Worm (Caenorhabditis elegans): ENCODE results near the gene W07G4.8.

The W07G4.8 gene

DNA sequence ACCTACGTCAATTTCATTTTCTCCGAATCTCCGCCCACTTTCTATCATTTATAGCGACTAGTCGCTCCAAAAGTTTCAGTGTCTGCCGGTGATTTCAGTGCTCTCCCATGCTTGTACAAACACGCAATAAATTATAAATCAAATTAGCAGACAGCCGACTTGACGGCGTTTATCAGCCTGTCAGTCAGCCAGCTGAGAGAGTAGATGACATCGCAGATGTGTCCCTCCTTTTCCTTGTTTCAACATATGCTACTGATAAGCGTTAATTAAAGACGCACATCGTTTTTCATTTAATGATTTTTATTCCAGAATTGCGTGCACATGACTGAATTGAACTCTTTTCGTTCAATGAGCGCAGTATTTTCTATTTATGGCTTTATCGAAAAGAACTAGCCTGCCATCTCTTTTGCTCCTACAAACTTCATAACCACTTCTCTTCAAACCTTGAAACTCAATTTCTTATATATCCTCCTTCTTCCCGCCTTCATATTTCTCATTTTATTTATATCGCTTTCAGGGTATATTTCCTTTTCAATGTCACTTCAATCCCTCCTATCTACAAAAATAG, 6.1 kb downstream of the W07G4.8 start, which contains the start of gene lap-2 (continued):
- peak; percentile 46 for TF ChIP-seq ZK185.1 (tag; optimal IDR thresholded peaks at IDR 0.05; ENCODE audit: poor library complexity, severe bottlenecking)

DNA sequence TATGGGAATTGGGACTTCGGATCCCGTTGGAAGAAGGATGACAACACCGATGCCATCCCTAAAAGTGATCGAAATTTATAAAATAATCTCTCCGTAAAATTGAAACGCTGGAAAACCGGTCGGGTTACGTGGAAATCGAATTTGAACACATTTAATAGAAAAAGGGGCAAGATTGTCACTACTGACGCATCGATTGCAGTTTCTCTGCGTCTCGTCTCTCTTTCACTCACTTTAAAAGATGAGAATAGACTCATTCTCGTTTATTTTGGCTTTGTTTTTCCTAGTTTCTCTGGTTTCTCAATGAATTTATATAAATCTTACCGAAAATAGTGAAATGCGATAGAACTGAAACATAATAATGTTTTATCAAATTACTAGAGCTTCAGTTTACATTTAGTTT, 7.7 kb downstream of the W07G4.8 start, which contains the start of gene scyl-1:
scyl-1 (minus strand) TSS at position 56 of the 400 bp plus-strand sequence.
- TF ChIP-seq dpl-1 (GFP tag; optimal IDR thresholded peaks at IDR 0.05) = no peak
- TF ChIP-seq Y53G8AR.9 (GFP tag; conservative IDR thresholded peaks at IDR 0.05) = 0 out of 2 replicates have a peak, but pooled peaks have one; percentile 55
- TF ChIP-seq ZK185.1 (tag; optimal IDR thresholded peaks at IDR 0.05; ENCODE audit: poor library complexity, severe bottlenecking) = peak; percentile 63
- peak; percentile 48 for TF ChIP-seq tbp1 (GFP tag; optimal IDR thresholded peaks at IDR 0.05)
- peak; percentile 7 for TF ChIP-seq F23B12.7 (tag; optimal IDR thresholded peaks at IDR 0.05; ENCODE audit: insufficient read depth)
- TF ChIP-seq pbrm-1 (GFP tag; IDR thresholded peaks at IDR 0.05) = peak; percentile 61; the same call in 1 of the 2 replicates
- TF ChIP-seq nhr-120 (GFP tag; IDR thresholded peaks at IDR 0.05) = no peak
- TF ChIP-seq lin-40 (tag; optimal IDR thresholded peaks at IDR 0.05) = peak; percentile 78
- peak in 1 of 3 experiments; percentile 89 for TF ChIP-seq lin-35 (GFP tag; optimal IDR thresholded peaks at IDR 0.05)
- TF ChIP-seq ceh-27 (GFP tag; optimal IDR thresholded peaks at IDR 0.05) = peak; percentile 27
- no peak for TF ChIP-seq zfh-2 (GFP tag; conservative IDR thresholded peaks at IDR 0.05)
- TF ChIP-seq nfyb-1 (GFP tag; IDR thresholded peaks at IDR 0.05) = peak; percentile 63; the same call in 1 of the 2 replicates
- TF ChIP-seq rec-8 (tag; optimal IDR thresholded peaks at IDR 0.05) = no peak
- peak; percentile 65 for TF ChIP-seq mcd-1 (GFP tag; IDR thresholded peaks at IDR 0.05)
- TF ChIP-seq ceh-91 (GFP tag; IDR thresholded peaks at IDR 0.05) = no peak
- TF ChIP-seq hsf-1 (GFP tag; IDR thresholded peaks at IDR 0.05) = no peak
- 0 out of 2 replicates have a peak, but pooled peaks have one; percentile 48 for TF ChIP-seq ekl-4 (GFP tag; IDR thresholded peaks at IDR 0.05)
- TF ChIP-seq nhr-80 (tag; optimal IDR thresholded peaks at IDR 0.05) = peak; percentile 29
- no peak for TF ChIP-seq B0035.1 (tag; optimal IDR thresholded peaks at IDR 0.05)
- peak; percentile 37; the same call in 1 of the 2 replicates for TF ChIP-seq attf-3 (GFP tag; conservative IDR thresholded peaks at IDR 0.05)
- TF ChIP-seq lin-54 (GFP tag; optimal IDR thresholded peaks at IDR 0.05) = peak; percentile 62
- TF ChIP-seq ztf-18 (tag; optimal IDR thresholded peaks at IDR 0.05) = peak; percentile 90
- TF ChIP-seq let-607 (tag; optimal IDR thresholded peaks at IDR 0.05) = peak in 1 of 2 experiments; percentile 66
- TF ChIP-seq attf-5 (GFP tag; optimal IDR thresholded peaks at IDR 0.05) = peak; percentile 6
- no peak for TF ChIP-seq snpc-4 (GFP tag; optimal IDR thresholded peaks at IDR 0.05)
- peak in 3 of 4 experiments; percentile 27 to 54 (median 31) for TF ChIP-seq snpc-4 (tag; optimal IDR thresholded peaks at IDR 0.05)
- TF ChIP-seq C06A6.2 (GFP tag; conservative IDR thresholded peaks at IDR 0.05) = no peak
- TF ChIP-seq rcor-1 (GFP tag; IDR thresholded peaks at IDR 0.05) = 0 out of 2 replicates have a peak, but pooled peaks have one; percentile 40

DNA sequence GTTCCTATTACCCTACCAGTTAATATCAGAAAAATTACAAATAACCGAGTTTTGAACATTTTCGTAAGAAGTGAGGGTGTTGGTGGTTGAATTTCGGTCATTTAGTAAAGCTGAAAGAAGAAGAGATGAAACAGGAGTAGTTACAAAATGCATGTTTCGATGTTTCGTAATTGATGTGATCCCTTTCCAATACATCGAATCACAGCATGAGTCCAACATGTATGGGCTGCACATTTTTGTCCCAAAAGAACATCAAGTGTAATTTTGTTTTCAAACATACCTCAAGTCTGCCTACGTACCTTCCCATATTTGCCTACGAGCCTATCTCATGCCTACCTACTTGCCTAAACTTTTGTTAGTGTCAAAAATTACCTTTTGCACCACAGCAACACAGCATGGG, 12.9 kb downstream of the W07G4.8 start, which contains the start of gene W07G4.2:
W07G4.2 (minus strand) TSS at position 101 of the 400 bp plus-strand sequence.
- TF ChIP-seq unc-62 (GFP tag; optimal IDR thresholded peaks at IDR 0.05) (no peak), fkh-3 (tag; optimal IDR thresholded peaks at IDR 0.05) (no peak), efl-1 (GFP tag; optimal IDR thresholded peaks at IDR 0.05) (no peak), hmg-20 (GFP tag; IDR thresholded peaks at IDR 0.05) (no peak), let-526 (GFP tag; IDR thresholded peaks at IDR 0.05) (no peak), dox-1 (GFP tag; IDR thresholded peaks at IDR 0.05) (no peak), K11D2.4 (GFP tag; IDR thresholded peaks at IDR 0.05) (no peak), tbp1 (GFP tag; optimal IDR thresholded peaks at IDR 0.05) (no peak), madf-10 (tag; optimal IDR thresholded peaks at IDR 0.05) (no peak), ama-1 (optimal IDR thresholded peaks at IDR 0.05) (no peak), ama-1 (GFP tag; optimal IDR thresholded peaks at IDR 0.05) (no peak), hmg-1.2 (GFP tag; IDR thresholded peaks at IDR 0.05) (no peak), ceh-91 (GFP tag; IDR thresholded peaks at IDR 0.05) (no peak), C17E4.6 (GFP tag; IDR thresholded peaks at IDR 0.05) (no peak), Y95B8A.8 (GFP tag; IDR thresholded peaks at IDR 0.05) (no peak)

All from whole organism, young adult.